Worm (Caenorhabditis elegans): Measurements from ENCODE around the gene C36A4.11.
"Not testable (repeated sequence)": the region's sequence is repeated elsewhere in the genome, so short reads cannot be mapped to it uniquely, and the experiment has no call there.

Gene C36A4.11

DNA sequence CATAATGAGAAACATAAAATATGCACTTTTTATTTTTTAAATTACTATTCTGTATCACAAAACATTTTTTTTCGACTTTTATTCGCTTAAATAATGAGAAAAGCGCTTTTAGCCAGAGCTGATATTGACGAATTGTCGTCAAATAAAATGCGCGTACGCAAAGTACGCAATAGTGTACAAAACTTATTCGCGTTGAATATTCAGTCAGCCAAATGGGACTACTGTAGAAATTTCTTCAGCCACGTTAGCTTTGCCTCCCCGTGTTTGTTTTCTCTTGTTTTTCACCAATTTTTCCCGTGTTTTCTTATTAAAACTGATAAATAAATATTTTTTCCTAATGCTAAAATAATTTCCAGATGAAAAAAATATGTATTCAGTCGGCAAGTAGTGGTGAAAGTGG is 16.6 kb downstream of the C36A4.11 start:
- TF ChIP-seq nhr-47 (tag; optimal IDR thresholded peaks at IDR 0.05) (peak; percentile 74), egl-13 (tag; optimal IDR thresholded peaks at IDR 0.05) (peak; percentile 10), nhr-20 (tag; optimal IDR thresholded peaks at IDR 0.05) (peak; percentile 52), pax-3 (tag; optimal IDR thresholded peaks at IDR 0.05) (peak; percentile 71), snu-23 (GFP tag; optimal IDR thresholded peaks at IDR 0.05) (peak; percentile 64), lsy-2 (tag; optimal IDR thresholded peaks at IDR 0.05) (peak; percentile 79 to 93), isw-1 (GFP tag; IDR thresholded peaks at IDR 0.05) (peak; percentile 95), grh-1 (GFP tag; IDR thresholded peaks at IDR 0.05) (peak; percentile 92), nhr-90 (tag; optimal IDR thresholded peaks at IDR 0.05; ENCODE audit: poor library complexity) (peak; percentile 50), unc-86 (tag; optimal IDR thresholded peaks at IDR 0.05) (peak; percentile 26), ztf-11 (tag; optimal IDR thresholded peaks at IDR 0.05) (peak in 1 of 2 experiments; percentile 23), ceh-88 (GFP tag; IDR thresholded peaks at IDR 0.05) (peak; percentile 95), mab-9 (GFP tag; IDR thresholded peaks at IDR 0.05) (peak; percentile 90), lir-3 (tag; optimal IDR thresholded peaks at IDR 0.05; ENCODE audit: poor library complexity) (peak; percentile 75), swsn-7 (tag; optimal IDR thresholded peaks at IDR 0.05) (peak; percentile 34), fkh-8 (tag; optimal IDR thresholded peaks at IDR 0.05) (peak; percentile 40), C04F5.9 (tag; optimal IDR thresholded peaks at IDR 0.05) (peak; percentile 43), unc-98 (GFP tag; IDR thresholded peaks at IDR 0.05) (peak; percentile 78; the same call in 1 of the 2 replicates), efl-1 (optimal IDR thresholded peaks at IDR 0.05) (peak; percentile 2 to 58), rnt-1 (tag; optimal IDR thresholded peaks at IDR 0.05) (peak; percentile 39), nhr-19 (GFP tag; conservative IDR thresholded peaks at IDR 0.05) (peak; percentile 99), lin-14 (GFP tag; optimal IDR thresholded peaks at IDR 0.05) (peak; percentile 58), nhr-85 (tag) (peak; percentile 82), dsc-1 (tag; optimal IDR thresholded peaks at IDR 0.05) (peak; percentile 59), xbp-1 (tag; optimal IDR thresholded peaks at IDR 0.05) (peak; percentile 46), tbx-2 (tag; optimal IDR thresholded peaks at IDR 0.05) (peak; percentile 35), F16B12.6 (tag; optimal IDR thresholded peaks at IDR 0.05) (peak; percentile 56), nhr-71 (tag; optimal IDR thresholded peaks at IDR 0.05) (peak; percentile 79), dpl-1 (GFP tag; optimal IDR thresholded peaks at IDR 0.05) (peak in 2 of 3 experiments; percentile 28 to 45)
- TF ChIP-seq efl-1 (GFP tag; optimal IDR thresholded peaks at IDR 0.05 in 1 of 2): not testable (repeated sequence)

DNA sequence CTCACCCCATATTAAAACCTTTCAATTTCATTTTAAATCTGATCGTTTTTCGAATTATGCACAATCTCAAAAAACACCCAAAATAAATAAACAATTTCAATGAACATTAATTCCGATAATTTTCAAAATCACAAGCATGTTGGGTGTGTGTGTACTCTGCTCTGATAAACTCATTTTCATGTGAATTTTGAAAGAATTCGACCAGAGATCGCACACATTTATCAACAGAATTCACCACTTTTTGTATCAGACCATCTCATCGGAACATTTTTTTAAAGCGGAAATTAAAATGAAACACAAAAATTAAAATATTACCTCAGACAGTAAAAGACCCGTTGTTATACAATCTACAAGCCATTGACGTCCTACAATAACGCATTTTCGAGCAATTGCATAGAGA is 17.6 kb downstream of the C36A4.11 start:
- TF ChIP-seq nhr-19 (GFP tag; conservative IDR thresholded peaks at IDR 0.05) (peak; percentile 75), lin-35 (GFP tag; optimal IDR thresholded peaks at IDR 0.05) (peak in 1 of 2 experiments; percentile 52), efl-1 (GFP tag; optimal IDR thresholded peaks at IDR 0.05 in 1 of 2) (peak in 1 of 2 experiments; percentile 84), nhr-71 (tag; optimal IDR thresholded peaks at IDR 0.05) (peak; percentile 6), elt-2 (tag; optimal IDR thresholded peaks at IDR 0.05) (peak; percentile 61)
- TF ChIP-seq efl-1 (optimal IDR thresholded peaks at IDR 0.05): not testable (repeated sequence)

DNA sequence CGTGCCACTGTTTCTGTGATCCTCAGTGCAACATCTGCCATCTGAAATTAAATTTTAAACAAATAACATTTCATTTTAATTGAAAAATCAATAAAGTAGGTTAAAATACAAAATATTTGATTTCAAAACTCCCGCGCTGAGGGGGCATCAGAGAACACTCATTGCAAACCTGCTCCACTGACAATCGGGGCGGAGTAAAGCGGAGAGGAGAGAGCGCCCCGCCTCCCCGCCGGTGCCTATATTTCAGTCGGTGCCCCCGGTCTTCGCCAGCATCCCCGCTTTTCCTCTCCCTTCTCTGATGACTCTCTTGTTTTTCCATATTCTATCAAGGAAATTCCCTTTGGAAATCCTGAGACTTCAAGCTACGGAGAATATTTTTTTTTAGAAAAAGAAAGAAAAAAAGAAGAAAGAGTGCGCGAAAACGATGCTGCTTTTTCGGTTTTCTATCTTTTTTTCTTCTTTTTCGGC is 22.6 kb downstream of the C36A4.11 start, which contains the start of gene brc-1:
TSS of gene brc-1 (minus strand) at position 51 of the 468 bp plus-strand sequence.
- TF ChIP-seq sptf-1 (tag; optimal IDR thresholded peaks at IDR 0.05): no peak
- no peak for TF ChIP-seq hlh-17 (GFP tag; optimal IDR thresholded peaks at IDR 0.05; ENCODE audit: borderline replicate concordance)
- peak; percentile 100 for TF ChIP-seq nhr-19 (GFP tag; conservative IDR thresholded peaks at IDR 0.05)
- peak; percentile 74 for TF ChIP-seq jun-1 (tag; optimal IDR thresholded peaks at IDR 0.05)
- peak; percentile 85 for TF ChIP-seq C16A3.4 (tag; optimal IDR thresholded peaks at IDR 0.05)
- TF ChIP-seq sox-4 (tag; optimal IDR thresholded peaks at IDR 0.05): no peak
- TF ChIP-seq pqm-1 (tag; optimal IDR thresholded peaks at IDR 0.05): no peak
- peak; percentile 72 for TF ChIP-seq nhr-77 (tag; optimal IDR thresholded peaks at IDR 0.05)
- peak; percentile 90 for TF ChIP-seq snu-23 (GFP tag; optimal IDR thresholded peaks at IDR 0.05)
- peak; percentile 15 for TF ChIP-seq vab-15 (tag; optimal IDR thresholded peaks at IDR 0.05)
- TF ChIP-seq swsn-7 (tag; optimal IDR thresholded peaks at IDR 0.05): peak; percentile 82
- peak; percentile 92 to 96 (median 94) for TF ChIP-seq dpl-1 (GFP tag; optimal IDR thresholded peaks at IDR 0.05)
- peak; percentile 52; the same call in 1 of the 2 replicates for TF ChIP-seq ceh-88 (GFP tag; IDR thresholded peaks at IDR 0.05)
- no peak for TF ChIP-seq hpl-2 (GFP tag; optimal IDR thresholded peaks at IDR 0.05)
- peak; percentile 62 for TF ChIP-seq ztf-4 (tag; optimal IDR thresholded peaks at IDR 0.05)
- TF ChIP-seq isw-1 (GFP tag; IDR thresholded peaks at IDR 0.05): peak; percentile 88
- TF ChIP-seq efl-1 (optimal IDR thresholded peaks at IDR 0.05): peak; percentile 88 to 96
- TF ChIP-seq efl-1 (GFP tag; optimal IDR thresholded peaks at IDR 0.05 in 1 of 2): peak; percentile 96 to 99
- TF ChIP-seq nhr-28 (tag; optimal IDR thresholded peaks at IDR 0.05): no peak
- TF ChIP-seq elt-2 (tag; optimal IDR thresholded peaks at IDR 0.05): peak; percentile 65
- no peak for TF ChIP-seq nhr-12 (tag; optimal IDR thresholded peaks at IDR 0.05)
- TF ChIP-seq ces-1 (GFP tag; optimal IDR thresholded peaks at IDR 0.05): no peak
- TF ChIP-seq nhr-90 (tag; optimal IDR thresholded peaks at IDR 0.05; ENCODE audit: poor library complexity): peak; percentile 70
- peak; percentile 69 for TF ChIP-seq fos-1 (tag; optimal IDR thresholded peaks at IDR 0.05)
- no peak for TF ChIP-seq tlp-1 (tag; optimal IDR thresholded peaks at IDR 0.05)
- TF ChIP-seq C04F5.9 (tag; optimal IDR thresholded peaks at IDR 0.05): peak; percentile 53
- TF ChIP-seq efl-3 (GFP tag; optimal IDR thresholded peaks at IDR 0.05): no peak

Data from whole organism, L1 larva.